Fruit fly (Drosophila melanogaster) whole organism, prepupa: Measurements from ENCODE around the gene CG34290.

ENCODE experiments used
- Blimp-1 ChIP-seq: fragments of 200-800 bp; sonication (Bioruptor generic); optimal IDR thresholded peaks from 3 replicates; lab custom pipeline; 2017; ENCODE audit warnings: missing biosample characterization, missing genetic modification characterization, mild to moderate bottlenecking, moderate library complexity, missing genetic modification reagents
- CG10631 ChIP-seq: fragments of 200-800 bp; sonication (Bioruptor generic); optimal IDR thresholded peaks from 2 replicates; lab custom pipeline; 2016; ENCODE audit warnings: missing biosample characterization, missing genetic modification characterization
- CG11294 ChIP-seq: fragments of 200-800 bp; sonication (Bioruptor generic); IDR thresholded peaks from 2 replicates; pipeline ENCODE4 v1.3.6; 2022; ENCODE audit warnings: missing biosample characterization, missing genetic modification characterization
- CG11762 ChIP-seq: fragments of 200-800 bp; sonication (Bioruptor generic); optimal IDR thresholded peaks from 3 replicates; lab custom pipeline; 2016; ENCODE audit warnings: missing biosample characterization, missing genetic modification characterization; ENCODE audit not compliant: insufficient read depth
- CG11902 ChIP-seq: fragments of 200-800 bp; sonication (Bioruptor generic); optimal IDR thresholded peaks from 3 replicates; lab custom pipeline; 2016; ENCODE audit warnings: missing biosample characterization, missing genetic modification characterization
- CG15336 ChIP-seq: fragments of 200-800 bp; sonication (Bioruptor generic); IDR thresholded peaks from 2 replicates; pipeline ENCODE4 v1.3.6; 2022; ENCODE audit warnings: missing biosample characterization, missing genetic modification characterization
- CG1621 ChIP-seq: fragments of 200-800 bp; sonication (Bioruptor generic); optimal IDR thresholded peaks from 3 replicates; lab custom pipeline; 2018; ENCODE audit warnings: missing biosample characterization, mild to moderate bottlenecking, missing genetic modification characterization
- CG16779 ChIP-seq: fragments of 200-800 bp; sonication (Bioruptor generic); optimal IDR thresholded peaks from 3 replicates; lab custom pipeline; 2017; ENCODE audit warnings: missing biosample characterization, mild to moderate bottlenecking, missing genetic modification characterization
- CG3032 ChIP-seq: fragments of 200-800 bp; optimal IDR thresholded peaks from 2 replicates; lab custom pipeline; 2019; ENCODE audit warnings: missing biosample characterization, mild to moderate bottlenecking, missing genetic modification characterization, moderate library complexity
- CG31627 ChIP-seq: fragments of 200-800 bp; sonication (Bioruptor generic); optimal IDR thresholded peaks from 3 replicates; lab custom pipeline; 2016; ENCODE audit warnings: missing biosample characterization, missing genetic modification characterization
- CG32006 ChIP-seq: fragments of 200-800 bp; sonication (Bioruptor generic); optimal IDR thresholded peaks from 3 replicates; lab custom pipeline; 2017; ENCODE audit warnings: missing biosample characterization, mild to moderate bottlenecking, missing genetic modification characterization
- CG34406 ChIP-seq: fragments of 200-800 bp; sonication (Bioruptor generic); optimal IDR thresholded peaks from 3 replicates; lab custom pipeline; 2016; ENCODE audit warnings: missing biosample characterization, missing genetic modification characterization
- CG4318 ChIP-seq: fragments of 200-800 bp; sonication (Bioruptor generic); optimal IDR thresholded peaks from 3 replicates; lab custom pipeline; 2017; ENCODE audit warnings: missing biosample characterization, mild to moderate bottlenecking, missing genetic modification characterization
- CG6163 ChIP-seq: fragments of 200-800 bp; sonication (Bioruptor generic); IDR thresholded peaks from 3 replicates; pipeline ENCODE4 v1.3.6; 2022; ENCODE audit warnings: missing biosample characterization, missing genetic modification characterization
- CG6276 ChIP-seq: fragments of 200-800 bp; sonication (Bioruptor generic); optimal IDR thresholded peaks from 2 replicates; lab custom pipeline; 2017; ENCODE audit warnings: missing biosample characterization, mild to moderate bottlenecking, missing genetic modification characterization
- CG6792 ChIP-seq: fragments of 200-800 bp; sonication (Bioruptor generic); optimal IDR thresholded peaks from 3 replicates; lab custom pipeline; 2016; ENCODE audit warnings: missing biosample characterization, missing genetic modification characterization
- CG6808 ChIP-seq: fragments of 200-800 bp; sonication (Bioruptor generic); optimal IDR thresholded peaks from 3 replicates; lab custom pipeline; 2017; ENCODE audit warnings: missing biosample characterization, missing genetic modification characterization, mild to moderate bottlenecking, moderate library complexity, missing genetic modification reagents
- CG6854 ChIP-seq: fragments of 200-800 bp; sonication (Bioruptor generic); optimal IDR thresholded peaks from 2 replicates; lab custom pipeline; 2017; ENCODE audit warnings: missing biosample characterization, mild to moderate bottlenecking, missing genetic modification characterization
- CG8119 ChIP-seq: fragments of 200-800 bp; sonication (Bioruptor generic); IDR thresholded peaks from 3 replicates; pipeline ENCODE4 v1.3.6; 2022; ENCODE audit warnings: missing biosample characterization, missing genetic modification characterization
- CG8319 ChIP-seq: fragments of 200-800 bp; sonication (Bioruptor generic); optimal IDR thresholded peaks from 3 replicates; lab custom pipeline; 2016; ENCODE audit warnings: missing biosample characterization, missing genetic modification characterization
- Eip78C ChIP-seq: fragments of 200-800 bp; sonication (Bioruptor generic); peaks from one replicate; lab custom pipeline; 2016; ENCODE audit warnings: missing biosample characterization, missing genetic modification characterization
- Eip93F ChIP-seq: fragments of 200-800 bp; sonication (Bioruptor generic); optimal IDR thresholded peaks from 2 replicates; lab custom pipeline; 2016; ENCODE audit warnings: missing biosample characterization, mild to moderate bottlenecking, missing genetic modification characterization
- Ets21C ChIP-seq: fragments of 200-800 bp; sonication (Bioruptor generic); optimal IDR thresholded peaks from 3 replicates; lab custom pipeline; 2016; ENCODE audit warnings: missing biosample characterization, missing genetic modification characterization
- Ets96B ChIP-seq: fragments of 200-800 bp; optimal IDR thresholded peaks from 2 replicates; lab custom pipeline; 2019; ENCODE audit warnings: missing biosample characterization, mild to moderate bottlenecking, missing genetic modification characterization, moderate library complexity
- Gug ChIP-seq: fragments of 200-800 bp; sonication (Bioruptor generic); IDR thresholded peaks from 2 replicates; pipeline ENCODE4 v1.3.6; 2022; ENCODE audit warnings: missing biosample characterization, missing genetic modification characterization
- Hr38 ChIP-seq: sonication (Bioruptor generic); optimal IDR thresholded peaks from 2 replicates; lab custom pipeline; 2016; ENCODE audit warnings: missing biosample characterization, missing genetic modification characterization
- Hr4 ChIP-seq: fragments of 200-800 bp; sonication (Bioruptor generic); optimal IDR thresholded peaks from 3 replicates; lab custom pipeline; 2016; ENCODE audit warnings: missing biosample characterization, missing genetic modification characterization
- Lpt ChIP-seq: fragments of 200-800 bp; sonication (Bioruptor generic); optimal IDR thresholded peaks from 3 replicates; lab custom pipeline; 2016; ENCODE audit warnings: missing biosample characterization, missing genetic modification characterization
- Met ChIP-seq: fragments of 200-800 bp; sonication (Bioruptor generic); optimal IDR thresholded peaks from 3 replicates; lab custom pipeline; 2016; ENCODE audit warnings: missing biosample characterization, missing genetic modification characterization
- OdsH ChIP-seq: fragments of 200-800 bp; sonication (Bioruptor generic); optimal IDR thresholded peaks from 3 replicates; lab custom pipeline; 2016; ENCODE audit warnings: missing biosample characterization, missing genetic modification characterization
- Smox ChIP-seq: fragments of 200-800 bp; sonication (Bioruptor generic); optimal IDR thresholded peaks from 3 replicates; lab custom pipeline; 2016; ENCODE audit warnings: missing biosample characterization, missing genetic modification characterization
- Sox102F ChIP-seq: fragments of 200-800 bp; sonication (Bioruptor generic); optimal IDR thresholded peaks from 2 replicates; lab custom pipeline; 2016; ENCODE audit warnings: missing biosample characterization, mild to moderate bottlenecking, missing genetic modification characterization
- achi ChIP-seq: fragments of 200-800 bp; sonication (Bioruptor generic); optimal IDR thresholded peaks from 3 replicates; lab custom pipeline; 2016; ENCODE audit warnings: missing biosample characterization, missing genetic modification characterization
- cyc ChIP-seq: fragments of 200-800 bp; sonication (Bioruptor generic); optimal IDR thresholded peaks from 3 replicates; lab custom pipeline; 2016; ENCODE audit warnings: missing biosample characterization, missing genetic modification characterization
- eg ChIP-seq: fragments of 200-800 bp; sonication (Bioruptor generic); IDR thresholded peaks from 3 replicates; pipeline ENCODE4 v1.3.6; 2022; ENCODE audit warnings: missing biosample characterization, missing genetic modification characterization
- fd59A ChIP-seq: fragments of 200-800 bp; sonication (Bioruptor generic); optimal IDR thresholded peaks from 2 replicates; lab custom pipeline; 2017; ENCODE audit warnings: missing biosample characterization, mild to moderate bottlenecking, missing genetic modification characterization, missing genetic modification reagents
- fkh ChIP-seq: fragments of 200-800 bp; sonication (Bioruptor generic); optimal IDR thresholded peaks from 3 replicates; lab custom pipeline; 2017; ENCODE audit warnings: missing biosample characterization, mild to moderate bottlenecking, missing genetic modification characterization, moderate library complexity
- lz ChIP-seq: fragments of 200-800 bp; sonication (Bioruptor generic); optimal IDR thresholded peaks from 3 replicates; lab custom pipeline; 2016; ENCODE audit warnings: missing biosample characterization, missing genetic modification characterization
- pdm3 ChIP-seq: fragments of 200-800 bp; sonication (Bioruptor generic); optimal IDR thresholded peaks from 3 replicates; lab custom pipeline; 2016; ENCODE audit warnings: missing biosample characterization, missing genetic modification characterization
- spab ChIP-seq: fragments of 200-800 bp; sonication (Bioruptor generic); optimal IDR thresholded peaks from 2 replicates; lab custom pipeline; 2017; ENCODE audit warnings: missing biosample characterization, mild to moderate bottlenecking, missing genetic modification characterization, missing genetic modification reagents
- svp ChIP-seq: fragments of 200-800 bp; sonication (Bioruptor generic); peaks from one replicate; lab custom pipeline; 2016; ENCODE audit warnings: missing biosample characterization, missing genetic modification characterization
- topi ChIP-seq: fragments of 200-800 bp; sonication (Bioruptor generic); optimal IDR thresholded peaks from 3 replicates; lab custom pipeline; 2016; ENCODE audit warnings: missing biosample characterization, missing genetic modification characterization
- vri ChIP-seq: fragments of 200-800 bp; sonication (Bioruptor generic); optimal IDR thresholded peaks from 3 replicates; lab custom pipeline; 2016; ENCODE audit warnings: missing biosample characterization, mild to moderate bottlenecking, missing genetic modification characterization

CG34290 gene

DNA sequence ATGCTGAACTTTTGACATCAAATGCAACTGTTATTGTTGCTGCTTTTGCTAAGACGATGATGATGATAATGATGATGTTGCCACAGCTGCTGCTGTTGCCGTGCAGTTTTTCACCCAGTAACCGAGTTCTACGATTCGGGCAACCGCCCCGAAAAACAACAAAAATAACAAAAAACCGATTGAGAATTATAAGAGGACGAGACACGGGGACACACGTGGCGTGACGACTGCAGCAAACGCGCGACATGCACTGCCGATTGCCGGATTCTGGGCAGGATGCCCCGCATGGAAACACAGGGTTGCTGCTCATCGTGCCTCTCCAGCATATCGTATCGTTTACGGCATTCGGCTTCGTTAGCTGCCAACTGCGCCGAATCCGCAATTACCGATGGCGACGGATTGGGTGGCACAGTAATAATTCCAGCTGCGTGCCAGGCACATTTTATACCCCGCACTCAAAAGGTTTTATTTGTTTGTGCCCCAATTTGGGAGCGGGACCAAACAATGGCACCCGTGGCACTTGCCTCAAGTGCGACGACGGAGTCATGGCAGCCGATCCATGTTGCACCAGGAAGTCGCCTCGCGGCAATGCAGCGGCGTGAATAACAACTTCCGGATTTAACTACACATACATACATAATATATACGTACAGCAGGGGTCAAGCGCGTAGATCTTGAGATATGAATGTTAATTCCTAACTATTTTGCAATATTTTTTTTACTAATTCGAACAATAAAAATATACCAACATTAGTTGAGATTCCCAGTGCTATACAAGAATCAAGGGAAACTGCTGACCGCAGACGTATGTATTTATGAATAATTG is 25.8 kb downstream of the CG34290 start (continued):
- TF ChIP-seq topi (peak; percentile 16), Met (GFP tag; lab: Kevin White, UChicago) (peak; percentile 36), Ets21C (no peak), vri (no peak), CG11294 (GFP tag; lab: Robert Waterston, UW) (no peak), cyc (GFP tag; lab: Kevin White, UChicago) (no peak), CG16779 (tag; lab: Kevin White, UChicago) (no peak), fd59A (no peak), Hr38 (no peak), Blimp-1 (no peak), CG4318 (GFP tag; lab: Kevin White, UChicago) (no peak), CG11762 (GFP tag; lab: Kevin White, UChicago) (peak; percentile 22), CG6276 (GFP tag; lab: Kevin White, UChicago) (no peak), CG10631 (GFP tag; lab: Kevin White, UChicago) (peak; percentile 27), CG6808 (GFP tag; lab: Kevin White, UChicago) (no peak), lz (GFP tag; lab: Kevin White, UChicago) (peak; percentile 20), CG6854 (GFP tag; lab: Kevin White, UChicago) (no peak), CG15336 (GFP tag; lab: Robert Waterston, UW) (peak; percentile 61; the same call in 1 of the 2 replicates), CG6792 (GFP tag; lab: Kevin White, UChicago) (no peak), Lpt (GFP tag; lab: Kevin White, UChicago) (peak; percentile 14), pdm3 (GFP tag; lab: Kevin White, UChicago) (peak; percentile 24), svp (GFP tag; lab: Kevin White, UChicago) (peak; percentile 69), CG6163 (no peak), OdsH (GFP tag; lab: Kevin White, UChicago) (peak; percentile 20), Hr4 (peak; percentile 61), Sox102F (GFP tag; lab: Kevin White, UChicago) (no peak), Eip78C (peak; percentile 72), spab (GFP tag; lab: Kevin White, UChicago) (no peak), Smox (no peak), CG3032 (tag; lab: Kevin White, UChicago) (no peak)

- peak; percentile 33 for TF ChIP-seq Eip93F (GFP tag; lab: Kevin White, UChicago)
- TF ChIP-seq CG11294 (GFP tag; lab: Robert Waterston, UW) = no peak
- TF ChIP-seq CG34406 (GFP tag; lab: Kevin White, UChicago) = no peak
- peak; percentile 48 for TF ChIP-seq vri
These were observed 26.7 kb downstream of the CG34290 start for dm6 chr3R:24262923-24263322.

DNA sequence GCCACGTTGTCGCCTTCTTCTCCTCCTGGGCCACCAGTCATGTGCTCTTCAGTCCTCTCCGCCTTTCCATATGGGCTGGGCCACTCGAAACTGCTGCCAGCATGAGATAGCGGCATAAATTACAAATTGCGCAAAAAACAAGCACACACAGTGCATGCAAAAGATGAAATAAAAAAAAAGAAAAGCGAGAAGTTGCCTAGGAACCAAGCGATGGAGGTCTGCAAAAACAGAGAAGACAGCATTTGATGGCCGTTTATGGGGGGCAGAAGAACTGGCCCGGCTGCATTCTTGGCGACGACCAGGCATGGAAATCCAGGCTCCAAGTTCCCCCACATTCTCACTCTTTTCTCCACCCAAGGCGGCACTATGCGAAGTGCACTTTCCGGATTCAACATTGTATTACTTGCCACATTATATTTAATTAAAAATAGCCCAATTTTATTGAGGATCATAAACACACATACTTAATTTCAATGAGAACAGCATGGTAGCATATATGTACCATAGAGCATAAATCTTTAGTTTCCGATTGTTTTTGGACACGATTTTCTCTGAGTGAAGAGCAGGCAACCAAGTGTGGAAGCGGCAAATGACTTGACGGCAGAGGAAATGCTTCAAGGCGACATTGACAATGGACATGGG is 28.1 kb downstream of the CG34290 start:
- peak; percentile 51 for TF ChIP-seq pdm3 (GFP tag; lab: Kevin White, UChicago)
- peak; percentile 55 for TF ChIP-seq CG15336 (GFP tag; lab: Robert Waterston, UW)
- no peak for TF ChIP-seq CG11902 (GFP tag; lab: Kevin White, UChicago)
- peak; percentile 66 for TF ChIP-seq Ets96B (tag; lab: Kevin White, UChicago)
- peak; percentile 32 for TF ChIP-seq spab (GFP tag; lab: Kevin White, UChicago)
- peak; percentile 51 for TF ChIP-seq Gug (GFP tag; lab: Robert Waterston, UW)
- no peak for TF ChIP-seq Smox
- peak; percentile 75 for TF ChIP-seq CG10631 (GFP tag; lab: Kevin White, UChicago)
- no peak for TF ChIP-seq fkh (GFP tag; lab: Kevin White, UChicago)
- no peak for TF ChIP-seq vri
- no peak for TF ChIP-seq CG31627 (GFP tag; lab: Kevin White, UChicago)
- TF ChIP-seq Eip93F (GFP tag; lab: Kevin White, UChicago) = no peak
- TF ChIP-seq CG8119 (GFP tag; lab: Robert Waterston, UW) = peak; percentile 48; the same call in 2 of the 3 replicates
- TF ChIP-seq CG1621 (tag; lab: Kevin White, UChicago) = peak; percentile 2
- TF ChIP-seq CG6808 (GFP tag; lab: Kevin White, UChicago) = peak; percentile 51
- TF ChIP-seq CG16779 (tag; lab: Kevin White, UChicago) = peak; percentile 21
- peak; percentile 32 for TF ChIP-seq fd59A
- no peak for TF ChIP-seq CG8319 (GFP tag; lab: Kevin White, UChicago)
- TF ChIP-seq CG6854 (GFP tag; lab: Kevin White, UChicago) = no peak
- TF ChIP-seq CG11762 (GFP tag; lab: Kevin White, UChicago) = peak; percentile 15
- TF ChIP-seq eg (GFP tag; lab: Robert Waterston, UW) = peak; percentile 39; the same call in 1 of the 3 replicates
- TF ChIP-seq lz (GFP tag; lab: Kevin White, UChicago) = no peak
- peak; percentile 62 for TF ChIP-seq achi (GFP tag; lab: Kevin White, UChicago)
- TF ChIP-seq CG32006 (GFP tag; lab: Kevin White, UChicago) = peak; percentile 73
- TF ChIP-seq cyc (GFP tag; lab: Kevin White, UChicago) = no peak
- peak; percentile 32 for TF ChIP-seq svp (GFP tag; lab: Kevin White, UChicago)
- TF ChIP-seq Eip78C = peak; percentile 79
- TF ChIP-seq CG4318 (GFP tag; lab: Kevin White, UChicago) = peak; percentile 43
- TF ChIP-seq OdsH (GFP tag; lab: Kevin White, UChicago) = peak; percentile 60
- TF ChIP-seq Lpt (GFP tag; lab: Kevin White, UChicago) = peak; percentile 72
